Worm (Caenorhabditis elegans) whole organism, L2 larva: ENCODE measurements around the gene sru-31.

Experiments used
- C34F6.9 ChIP-seq: fragments of 150-350 bp; optimal IDR thresholded peaks from 2 replicates; lab custom pipeline; 2014; ENCODE audit warnings: missing biosample characterization, missing genetic modification characterization
- alr-1 ChIP-seq: fragments of 150-350 bp; optimal IDR thresholded peaks from 2 replicates; lab custom pipeline; 2014; ENCODE audit warnings: missing biosample characterization, missing genetic modification characterization
- ama-1 ChIP-seq: fragments of 150-350 bp; optimal IDR thresholded peaks from 2 replicates; lab custom pipeline; 2018; ENCODE audit warnings: inconsistent platforms
- ceh-16 ChIP-seq: fragments of 150-350 bp; optimal IDR thresholded peaks from 2 replicates; lab custom pipeline; 2014; ENCODE audit warnings: missing biosample characterization, missing genetic modification characterization
- egl-27 ChIP-seq: sonication (generic microtip); optimal IDR thresholded peaks from 3 replicates; lab custom pipeline; 2017; ENCODE audit warnings: missing biosample characterization, missing genetic modification reagents, missing genetic modification characterization
- elt-1 ChIP-seq: fragments of 150-350 bp; optimal IDR thresholded peaks from 2 replicates; lab custom pipeline; 2014; ENCODE audit warnings: missing biosample characterization, missing genetic modification characterization
- elt-3 ChIP-seq: sonication (generic microtip); optimal IDR thresholded peaks from 2 replicates; lab custom pipeline; 2017; ENCODE audit warnings: missing biosample characterization, missing genetic modification characterization
- fos-1 ChIP-seq: fragments of 150-350 bp; optimal IDR thresholded peaks from 2 replicates; lab custom pipeline; 2014; ENCODE audit warnings: missing biosample characterization, missing genetic modification characterization
- gmeb-1 ChIP-seq: fragments of 150-350 bp; optimal IDR thresholded peaks from 2 replicates; lab custom pipeline; 2014; ENCODE audit warnings: missing biosample characterization, missing genetic modification characterization
- lin-11 ChIP-seq: fragments of 150-350 bp; sonication (generic microtip); optimal IDR thresholded peaks from 2 replicates; lab custom pipeline; 2014; ENCODE audit warnings: missing biosample characterization, missing genetic modification characterization, inconsistent platforms, mixed read lengths
- lsy-2 ChIP-seq, 2 experiments: fragments of 150-350 bp in 1 of 2; sonication (generic microtip) in 1 of 2; optimal IDR thresholded peaks; 2 replicates each; lab custom pipeline; 2014 to 2017; ENCODE audit warnings: missing biosample characterization in 2 of 2, missing genetic modification characterization in 2 of 2
- mbf-1 ChIP-seq: sonication (generic microtip); optimal IDR thresholded peaks from 2 replicates; lab custom pipeline; 2017; ENCODE audit warnings: missing biosample characterization, missing genetic modification characterization
- mdl-1 ChIP-seq, 2 experiments: fragments of 150-350 bp in 1 of 2; sonication (generic microtip) in 1 of 2; optimal IDR thresholded peaks; 2 replicates each; lab custom pipeline; 2017; ENCODE audit warnings: missing biosample characterization in 2 of 2, missing genetic modification characterization in 2 of 2
- nhr-11 ChIP-seq: fragments of 150-350 bp; optimal IDR thresholded peaks from 2 replicates; lab custom pipeline; 2014; ENCODE audit warnings: missing biosample characterization, missing genetic modification characterization
- nhr-12 ChIP-seq: fragments of 150-350 bp; optimal IDR thresholded peaks from 2 replicates; lab custom pipeline; 2014; ENCODE audit warnings: missing biosample characterization, missing genetic modification characterization
- nhr-129 ChIP-seq: fragments of 150-350 bp; optimal IDR thresholded peaks from 2 replicates; lab custom pipeline; 2014; ENCODE audit warnings: missing biosample characterization, missing genetic modification characterization
- nhr-21 ChIP-seq: fragments of 150-350 bp; optimal IDR thresholded peaks from 2 replicates; lab custom pipeline; 2014; ENCODE audit warnings: missing biosample characterization, missing genetic modification characterization
- nhr-6 ChIP-seq: fragments of 150-350 bp; optimal IDR thresholded peaks from 2 replicates; lab custom pipeline; 2014; ENCODE audit warnings: missing biosample characterization, missing genetic modification characterization
- peb-1 ChIP-seq: fragments of 150-350 bp; optimal IDR thresholded peaks from 2 replicates; lab custom pipeline; 2014; ENCODE audit warnings: missing biosample characterization, missing genetic modification characterization
- sma-9 ChIP-seq, 2 experiments: fragments of 150-350 bp in 1 of 2; sonication (generic microtip) in 1 of 2; optimal IDR thresholded peaks; 2 replicates each; lab custom pipeline; 2014 to 2016; ENCODE audit warnings: missing genetic modification characterization in 2 of 2, mild to moderate bottlenecking in 1 of 2, missing biosample characterization in 1 of 2, missing compliant biosample characterization in 1 of 2, missing genetic modification reagents in 1 of 2, moderate library complexity in 1 of 2
- unc-39 ChIP-seq: fragments of 150-350 bp; optimal IDR thresholded peaks from 2 replicates; lab custom pipeline; 2014; ENCODE audit warnings: missing biosample characterization, missing genetic modification characterization
- unc-55 ChIP-seq: fragments of 150-350 bp; sonication (generic microtip); optimal IDR thresholded peaks from 3 replicates; lab custom pipeline; 2014; ENCODE audit warnings: missing biosample characterization, missing genetic modification reagents, missing genetic modification characterization
- unc-62 ChIP-seq: fragments of 150-350 bp; optimal IDR thresholded peaks from 2 replicates; lab custom pipeline; 2014; ENCODE audit warnings: missing biosample characterization, missing genetic modification reagents, missing genetic modification characterization
- zag-1 ChIP-seq: fragments of 150-350 bp; optimal IDR thresholded peaks from 2 replicates; lab custom pipeline; 2014; ENCODE audit warnings: missing biosample characterization, missing genetic modification characterization
- ztf-1 ChIP-seq: fragments of 200-800 bp; sonication (Bioruptor generic); conservative IDR thresholded peaks from 2 replicates; pipeline ENCODE4 v1.3.6; 2022; ENCODE audit warnings: missing genetic modification characterization, missing compliant biosample characterization

Gene sru-31

DNA sequence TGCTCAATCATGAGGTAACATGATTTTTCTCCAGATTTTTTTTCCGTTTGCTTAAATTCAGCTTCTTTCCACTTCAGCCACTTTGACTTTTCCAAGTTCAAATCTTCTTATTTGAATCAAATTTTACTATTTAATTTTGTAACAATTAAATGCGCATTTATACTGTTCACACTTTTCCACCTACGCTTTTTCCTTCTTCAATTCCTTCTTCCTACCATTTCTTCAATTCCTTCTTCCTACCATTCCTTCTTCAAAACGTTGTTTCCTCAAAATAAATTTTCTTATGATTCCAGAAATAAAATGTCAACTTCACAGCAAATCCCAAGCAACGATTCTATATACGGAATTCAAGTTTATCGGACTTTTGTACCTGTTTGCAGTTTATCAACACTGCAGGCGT lies at the start of gene sru-31:
Gene sru-31, plus strand, starts transcription at position 301 of the 400 bp plus-strand sequence.
- no peak for TF ChIP-seq zag-1
- TF ChIP-seq, all 48 proteins: peak for 0

DNA sequence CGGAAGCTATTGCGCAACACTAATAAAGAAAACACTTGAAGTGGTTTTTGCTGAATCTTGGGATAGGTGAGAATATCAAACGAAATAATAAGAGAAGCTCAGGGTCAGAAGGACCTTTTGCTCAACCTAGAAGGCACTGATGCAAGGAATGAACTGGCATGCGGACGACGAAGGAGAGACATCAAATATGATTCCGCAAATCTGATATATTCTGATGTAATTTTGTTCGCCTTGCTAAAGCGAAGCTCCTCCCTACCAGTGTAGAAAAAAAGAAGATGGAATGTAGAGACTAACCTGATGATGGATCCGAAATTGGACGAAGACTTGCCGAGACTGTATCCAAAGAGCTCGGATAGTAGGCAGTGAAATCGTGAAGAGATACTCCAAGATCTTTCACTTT lies 48.5 kb upstream of the sru-31 start:
- no peak for TF ChIP-seq elt-3 (tag; lab: Kevin White, UChicago)

DNA sequence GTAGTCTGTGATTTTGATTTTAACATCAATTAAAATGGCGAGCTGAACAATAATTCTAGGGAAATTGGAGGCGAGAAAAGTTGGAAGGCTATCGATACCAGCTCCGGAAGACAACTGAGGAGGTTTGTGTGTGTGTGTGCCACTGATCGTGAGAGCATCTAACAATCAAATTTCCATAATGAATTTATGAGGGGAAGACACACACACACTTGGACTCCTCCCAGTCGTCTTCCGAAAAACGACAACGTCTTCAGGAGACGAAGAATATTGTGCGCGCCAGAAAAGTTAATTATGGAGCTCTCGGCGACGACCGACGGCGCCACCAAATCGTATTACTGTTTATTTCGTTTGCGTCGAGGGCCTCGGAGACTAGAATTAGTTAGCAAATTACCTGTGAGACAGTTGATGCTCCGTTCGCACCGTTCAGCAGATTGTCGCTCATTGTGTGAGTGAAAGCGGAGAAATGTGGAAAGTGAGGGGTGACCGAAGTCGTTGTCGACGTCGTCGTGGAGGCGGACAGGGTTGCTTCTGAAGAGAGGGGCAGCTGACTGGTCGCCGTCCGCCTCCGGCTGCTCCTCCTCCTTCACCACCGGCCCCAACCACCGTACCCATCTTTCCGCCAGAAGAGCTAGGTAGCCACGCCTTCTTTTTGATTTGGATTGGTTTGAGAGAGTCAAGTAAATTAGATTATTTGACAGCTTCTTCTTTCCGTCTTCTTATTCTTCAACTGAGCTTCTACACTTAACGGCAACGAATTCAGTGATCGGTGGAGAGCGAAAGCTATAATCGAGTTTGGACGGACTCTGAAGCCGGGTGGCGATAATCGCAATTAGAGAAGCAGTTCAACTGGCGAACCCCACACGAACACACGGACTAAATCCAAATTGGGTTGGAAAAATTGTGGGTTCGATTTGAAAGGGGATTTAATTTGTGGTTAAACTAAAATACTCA lies 47.4 kb upstream of the sru-31 start, which contains the start of gene unc-42:
Gene unc-42, minus strand, starts transcription at position 564 of the 951 bp plus-strand sequence.
- peak; percentile 54 for TF ChIP-seq zag-1
- TF ChIP-seq nhr-6 (tag; lab: Kevin White, UChicago): no peak
- TF ChIP-seq lsy-2 (tag; optimal IDR thresholded peaks at IDR 0.05; lab: Kevin White, UChicago): peak in 1 of 2 experiments; percentile 30
- TF ChIP-seq sma-9 (GFP tag; optimal IDR thresholded peaks at IDR 0.05; lab: Kevin White, UChicago): peak; percentile 56
- TF ChIP-seq sma-9 (tag; optimal IDR thresholded peaks at IDR 0.05; lab: Kevin White, UChicago): no peak

DNA sequence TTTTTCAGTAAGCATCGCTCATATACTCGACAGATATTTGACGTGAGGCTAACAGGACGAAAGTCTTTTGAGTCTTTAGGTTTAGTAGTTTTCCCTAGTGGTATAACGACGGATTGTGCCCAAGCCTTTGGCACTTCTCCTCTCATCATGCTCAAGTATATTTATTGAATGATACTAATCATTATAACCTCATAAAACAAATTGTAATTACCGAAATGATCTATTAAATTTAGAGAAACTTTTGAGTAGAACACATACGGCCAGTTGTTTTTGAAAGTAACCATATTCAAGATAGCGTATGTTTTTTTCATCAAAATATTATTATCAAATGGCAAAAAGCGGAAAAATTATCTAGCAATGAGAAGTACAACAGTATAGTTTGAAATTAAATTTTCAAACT lies 45.2 kb upstream of the sru-31 start:
- TF ChIP-seq lin-11 (tag; lab: Kevin White, UChicago) (no peak), ama-1 (lab: Kevin White, UChicago) (no peak), unc-55 (GFP tag; lab: Kevin White, UChicago) (no peak), fos-1 (tag; lab: Kevin White, UChicago) (no peak), egl-27 (tag; lab: Kevin White, UChicago) (no peak), mbf-1 (tag; lab: Kevin White, UChicago) (no peak), unc-39 (no peak), alr-1 (tag; lab: Kevin White, UChicago) (no peak), nhr-11 (tag; lab: Kevin White, UChicago) (no peak), nhr-129 (tag; lab: Kevin White, UChicago) (no peak), gmeb-1 (tag; lab: Kevin White, UChicago) (no peak), nhr-21 (tag; lab: Kevin White, UChicago) (no peak), elt-3 (tag; lab: Kevin White, UChicago) (no peak), unc-62 (GFP tag; lab: Kevin White, UChicago) (no peak)

DNA sequence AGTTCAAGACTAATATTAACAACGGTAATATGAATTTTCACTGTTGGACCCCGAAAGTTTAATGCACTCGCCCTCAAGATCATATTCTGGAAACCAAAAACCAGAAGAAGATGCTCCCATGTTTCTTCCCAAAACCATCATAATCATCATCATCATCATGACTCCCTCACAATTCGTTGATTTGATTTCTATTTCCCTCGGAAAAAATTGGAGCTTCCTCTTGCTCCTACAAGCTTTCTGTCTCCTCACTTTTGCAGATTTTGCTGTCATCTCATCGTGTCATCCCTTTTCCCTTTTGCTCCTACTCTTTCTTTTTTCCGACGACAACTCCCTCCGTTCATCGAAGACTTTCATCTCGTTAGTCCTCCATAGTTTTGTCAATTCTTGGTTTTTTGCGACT lies 44.5 kb upstream of the sru-31 start, which contains the start of gene F46B6.2:
Gene F46B6.2, plus strand, starts transcription at position 316 of the 400 bp plus-strand sequence.
- TF ChIP-seq lin-11 (tag; lab: Kevin White, UChicago) (no peak), peb-1 (tag; lab: Kevin White, UChicago) (no peak), ztf-1 (GFP tag; lab: Robert Waterston, UW) (no peak), nhr-129 (tag; lab: Kevin White, UChicago) (no peak), nhr-21 (tag; lab: Kevin White, UChicago) (no peak), sma-9 (GFP tag; optimal IDR thresholded peaks at IDR 0.05; lab: Kevin White, UChicago) (no peak), sma-9 (tag; optimal IDR thresholded peaks at IDR 0.05; lab: Kevin White, UChicago) (no peak), elt-3 (tag; lab: Kevin White, UChicago) (no peak), ceh-16 (tag; lab: Kevin White, UChicago) (no peak)

DNA sequence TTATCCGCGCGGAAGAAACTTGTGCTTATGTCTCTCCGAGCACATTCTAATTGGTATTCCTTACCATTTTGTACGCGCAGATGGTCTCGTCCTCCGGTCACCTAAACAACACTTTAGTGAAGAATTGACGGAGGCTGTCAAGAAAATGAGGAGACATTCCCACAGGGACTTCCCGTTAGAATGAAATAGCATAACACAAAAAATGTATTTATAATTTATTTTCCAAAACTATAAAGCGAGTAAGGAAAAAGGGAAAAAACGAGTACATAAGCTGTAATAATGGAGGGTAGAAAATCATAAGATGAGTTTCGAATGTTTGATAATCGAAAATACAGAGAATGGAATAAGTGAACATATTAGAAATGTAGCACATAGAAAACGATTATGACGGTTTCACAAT lies 40.8 kb upstream of the sru-31 start, which contains the start of gene F46B6.12:
Gene F46B6.12, minus strand, starts transcription at position 101 of the 400 bp plus-strand sequence.
- TF ChIP-seq lsy-2 (tag; optimal IDR thresholded peaks at IDR 0.05; lab: Kevin White, UChicago): no peak
- TF ChIP-seq C34F6.9 (tag; lab: Kevin White, UChicago): no peak
- TF ChIP-seq elt-1 (tag; lab: Kevin White, UChicago): no peak
- TF ChIP-seq egl-27 (tag; lab: Kevin White, UChicago): no peak
- TF ChIP-seq nhr-12 (tag; lab: Kevin White, UChicago): no peak
- TF ChIP-seq mdl-1 (tag; optimal IDR thresholded peaks at IDR 0.05; lab: Kevin White, UChicago): no peak
- TF ChIP-seq ama-1 (lab: Kevin White, UChicago): no peak
- no peak for TF ChIP-seq nhr-6 (tag; lab: Kevin White, UChicago)

DNA sequence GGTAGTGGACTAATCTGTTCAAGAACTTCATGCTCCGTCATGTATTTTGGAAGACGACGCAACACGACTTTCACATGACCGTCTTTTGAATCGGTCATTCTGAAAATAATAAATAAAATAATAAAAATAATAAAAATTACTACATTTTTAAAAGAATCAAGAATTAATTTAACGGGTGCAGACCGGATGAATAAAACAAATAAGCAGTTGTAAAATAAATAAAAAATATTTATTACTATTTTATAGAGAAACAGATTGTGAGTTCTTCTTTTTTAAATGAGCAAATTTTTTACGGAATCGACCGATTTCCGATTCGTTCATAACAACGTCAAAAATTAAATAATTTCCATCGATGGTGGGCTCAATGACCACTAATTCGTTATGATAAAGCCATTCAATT lies 38.8 kb upstream of the sru-31 start, which contains the start of gene smg-4:
Gene smg-4, minus strand, starts transcription at position 101 of the 400 bp plus-strand sequence.
- no peak for TF ChIP-seq elt-1 (tag; lab: Kevin White, UChicago)
